Worm (Caenorhabditis elegans): ENCODE results near the gene unc-70.

unc-70 gene

ce11 chrV:6893681-6894080, 12.5 kb downstream of the unc-70 start:
- TF ChIP-seq ref-1 (GFP tag; conservative IDR thresholded peaks at IDR 0.05) (no peak), med-1 (GFP tag; optimal IDR thresholded peaks at IDR 0.05; ENCODE audit: insufficient read depth) (no peak), cog-1 (tag; optimal IDR thresholded peaks at IDR 0.05) (no peak), ztf-29 (GFP tag; IDR thresholded peaks at IDR 0.05) (no peak), T22C8.4 (GFP tag; IDR thresholded peaks at IDR 0.05) (no peak), flt-1 (GFP tag; IDR thresholded peaks at IDR 0.05) (no peak), ztf-23 (GFP tag; IDR thresholded peaks at IDR 0.05) (no peak), tab-1 (GFP tag; IDR thresholded peaks at IDR 0.05) (no peak), klf-2 (GFP tag; conservative IDR thresholded peaks at IDR 0.05) (no peak)

ce11 chrV:6894778-6895177, 13.6 kb downstream of the unc-70 start, which contains the start of gene K11C4.2:
Gene K11C4.2 (plus strand): TSS chrV:6895078.
- TF ChIP-seq ztf-23 (GFP tag; IDR thresholded peaks at IDR 0.05) (no peak), flt-1 (GFP tag; IDR thresholded peaks at IDR 0.05) (no peak), tab-1 (GFP tag; IDR thresholded peaks at IDR 0.05) (no peak), cog-1 (tag; optimal IDR thresholded peaks at IDR 0.05) (no peak)

ce11 chrV:6896700-6897099, 15.6 kb downstream of the unc-70 start, which contains the start of gene K11C4.1:
Gene K11C4.1 (plus strand): TSS chrV:6897000.
- TF ChIP-seq ztf-23 (GFP tag; IDR thresholded peaks at IDR 0.05), result no peak
- no peak for TF ChIP-seq klf-2 (GFP tag; conservative IDR thresholded peaks at IDR 0.05)
- TF ChIP-seq ref-1 (GFP tag; conservative IDR thresholded peaks at IDR 0.05), result no peak
- no peak for TF ChIP-seq med-1 (GFP tag; optimal IDR thresholded peaks at IDR 0.05; ENCODE audit: insufficient read depth)
- no peak for TF ChIP-seq T22C8.4 (GFP tag; IDR thresholded peaks at IDR 0.05)
- no peak for TF ChIP-seq flt-1 (GFP tag; IDR thresholded peaks at IDR 0.05)
- TF ChIP-seq ztf-29 (GFP tag; IDR thresholded peaks at IDR 0.05), result no peak
- TF ChIP-seq tab-1 (GFP tag; IDR thresholded peaks at IDR 0.05), result no peak
- TF ChIP-seq cog-1 (tag; optimal IDR thresholded peaks at IDR 0.05), result no peak

ce11 chrV:6900173-6900638, 19.1 kb downstream of the unc-70 start, which contains the start of gene odc-1:
Gene odc-1 (minus strand): TSS chrV:6900223.
- TF ChIP-seq ztf-23 (GFP tag; IDR thresholded peaks at IDR 0.05), result no peak
- TF ChIP-seq ref-1 (GFP tag; conservative IDR thresholded peaks at IDR 0.05), result no peak
- TF ChIP-seq tab-1 (GFP tag; IDR thresholded peaks at IDR 0.05), result no peak
- TF ChIP-seq cog-1 (tag; optimal IDR thresholded peaks at IDR 0.05), result no peak
- no peak for TF ChIP-seq klf-2 (GFP tag; conservative IDR thresholded peaks at IDR 0.05)
- no peak for TF ChIP-seq T22C8.4 (GFP tag; IDR thresholded peaks at IDR 0.05)
- TF ChIP-seq flt-1 (GFP tag; IDR thresholded peaks at IDR 0.05), result no peak
- TF ChIP-seq ztf-29 (GFP tag; IDR thresholded peaks at IDR 0.05), result no peak
- TF ChIP-seq med-1 (GFP tag; optimal IDR thresholded peaks at IDR 0.05; ENCODE audit: insufficient read depth), result no peak

- TF ChIP-seq klf-2 (GFP tag; conservative IDR thresholded peaks at IDR 0.05) (no peak), T22C8.4 (GFP tag; IDR thresholded peaks at IDR 0.05) (no peak), tab-1 (GFP tag; IDR thresholded peaks at IDR 0.05) (no peak), ztf-23 (GFP tag; IDR thresholded peaks at IDR 0.05) (no peak), ref-1 (GFP tag; conservative IDR thresholded peaks at IDR 0.05) (no peak), flt-1 (GFP tag; IDR thresholded peaks at IDR 0.05) (no peak), ztf-29 (GFP tag; IDR thresholded peaks at IDR 0.05) (no peak), med-1 (GFP tag; optimal IDR thresholded peaks at IDR 0.05; ENCODE audit: insufficient read depth) (no peak), cog-1 (tag; optimal IDR thresholded peaks at IDR 0.05) (no peak)
These were observed 19.9 kb downstream of the unc-70 start for ce11 chrV:6900814-6901592.

- no peak for TF ChIP-seq ztf-23 (GFP tag; IDR thresholded peaks at IDR 0.05)
- TF ChIP-seq klf-2 (GFP tag; conservative IDR thresholded peaks at IDR 0.05), result no peak
- TF ChIP-seq tab-1 (GFP tag; IDR thresholded peaks at IDR 0.05), result no peak
- no peak for TF ChIP-seq cog-1 (tag; optimal IDR thresholded peaks at IDR 0.05)
- no peak for TF ChIP-seq med-1 (GFP tag; optimal IDR thresholded peaks at IDR 0.05; ENCODE audit: insufficient read depth)
- TF ChIP-seq ztf-29 (GFP tag; IDR thresholded peaks at IDR 0.05), result no peak
- TF ChIP-seq ref-1 (GFP tag; conservative IDR thresholded peaks at IDR 0.05), result no peak
- no peak for TF ChIP-seq flt-1 (GFP tag; IDR thresholded peaks at IDR 0.05)
- TF ChIP-seq T22C8.4 (GFP tag; IDR thresholded peaks at IDR 0.05), result no peak
These were observed 20.9 kb downstream of the unc-70 start for ce11 chrV:6901943-6902549.

ce11 chrV:6906435-6906834, 25.3 kb downstream of the unc-70 start:
- TF ChIP-seq cog-1 (tag; optimal IDR thresholded peaks at IDR 0.05) (no peak), ref-1 (GFP tag; conservative IDR thresholded peaks at IDR 0.05) (no peak), med-1 (GFP tag; optimal IDR thresholded peaks at IDR 0.05; ENCODE audit: insufficient read depth) (no peak), T22C8.4 (GFP tag; IDR thresholded peaks at IDR 0.05) (no peak), tab-1 (GFP tag; IDR thresholded peaks at IDR 0.05) (no peak), flt-1 (GFP tag; IDR thresholded peaks at IDR 0.05) (no peak)

ce11 chrV:6917280-6917679, 36.1 kb downstream of the unc-70 start:
- TF ChIP-seq flt-1 (GFP tag; IDR thresholded peaks at IDR 0.05), result no peak
- no peak for TF ChIP-seq cog-1 (tag; optimal IDR thresholded peaks at IDR 0.05)

- no peak for TF ChIP-seq ztf-29 (GFP tag; IDR thresholded peaks at IDR 0.05)
- TF ChIP-seq klf-2 (GFP tag; conservative IDR thresholded peaks at IDR 0.05), result no peak
- no peak for TF ChIP-seq tab-1 (GFP tag; IDR thresholded peaks at IDR 0.05)
- no peak for TF ChIP-seq ztf-23 (GFP tag; IDR thresholded peaks at IDR 0.05)
- no peak for TF ChIP-seq flt-1 (GFP tag; IDR thresholded peaks at IDR 0.05)
- TF ChIP-seq T22C8.4 (GFP tag; IDR thresholded peaks at IDR 0.05), result no peak
- no peak for TF ChIP-seq cog-1 (tag; optimal IDR thresholded peaks at IDR 0.05)
- no peak for TF ChIP-seq med-1 (GFP tag; optimal IDR thresholded peaks at IDR 0.05; ENCODE audit: insufficient read depth)
- no peak for TF ChIP-seq ref-1 (GFP tag; conservative IDR thresholded peaks at IDR 0.05)
These were observed 38.1 kb downstream of the unc-70 start for ce11 chrV:6919251-6919650.
